Worm (Caenorhabditis elegans): ENCODE data around the gene gln-2.

gln-2 gene

ce11 chrIII:9928777-9929176, 15.8 kb downstream of the gln-2 start, which contains the start of gene ttr-1:
TSS of gene ttr-1 (plus strand) at chrIII:9929077.
- no peak for TF ChIP-seq scrt-1 (GFP tag; IDR thresholded peaks at IDR 0.05)
- TF ChIP-seq ets-7 (tag; optimal IDR thresholded peaks at IDR 0.05), result no peak
- no peak for TF ChIP-seq flt-1 (GFP tag; IDR thresholded peaks at IDR 0.05)

ce11 chrIII:9927378-9927777, 17.2 kb downstream of the gln-2 start, which contains the start of gene ttr-2:
TSS of gene ttr-2 (plus strand) at chrIII:9927769.
- no peak for TF ChIP-seq ama-1 (optimal IDR thresholded peaks at IDR 0.05)
- TF ChIP-seq B0310.2 (tag; optimal IDR thresholded peaks at IDR 0.05), result no peak
- TF ChIP-seq tbx-11 (GFP tag; IDR thresholded peaks at IDR 0.05), result no peak
- no peak for TF ChIP-seq flt-1 (GFP tag; IDR thresholded peaks at IDR 0.05)
- no peak for TF ChIP-seq tbx-37 (GFP tag; conservative IDR thresholded peaks at IDR 0.05)
- TF ChIP-seq F13C5.2 (tag; optimal IDR thresholded peaks at IDR 0.05), result no peak
- TF ChIP-seq pes-1 (GFP tag; IDR thresholded peaks at IDR 0.05), result no peak
- no peak for TF ChIP-seq aly-1 (tag; optimal IDR thresholded peaks at IDR 0.05)
- TF ChIP-seq ets-7 (tag; optimal IDR thresholded peaks at IDR 0.05), result no peak
- no peak for TF ChIP-seq hnd-1 (tag; optimal IDR thresholded peaks at IDR 0.05)
- no peak for TF ChIP-seq tra-4 (tag; optimal IDR thresholded peaks at IDR 0.05)
- TF ChIP-seq hmbx-1 (tag; optimal IDR thresholded peaks at IDR 0.05), result no peak
- TF ChIP-seq ceh-13 (GFP tag; optimal IDR thresholded peaks at IDR 0.05), result no peak
- no peak for TF ChIP-seq sea-1 (GFP tag; conservative IDR thresholded peaks at IDR 0.05)
- TF ChIP-seq scrt-1 (GFP tag; IDR thresholded peaks at IDR 0.05), result no peak
- no peak for TF ChIP-seq hmg-4 (GFP tag; optimal IDR thresholded peaks at IDR 0.05)

- TF ChIP-seq ama-1 (optimal IDR thresholded peaks at IDR 0.05) (no peak), pes-1 (GFP tag; IDR thresholded peaks at IDR 0.05) (no peak), hmbx-1 (tag; optimal IDR thresholded peaks at IDR 0.05) (no peak), hnd-1 (tag; optimal IDR thresholded peaks at IDR 0.05) (no peak), tbx-11 (GFP tag; IDR thresholded peaks at IDR 0.05) (no peak), flt-1 (GFP tag; IDR thresholded peaks at IDR 0.05) (no peak), F13C5.2 (tag; optimal IDR thresholded peaks at IDR 0.05) (no peak), tra-4 (tag; optimal IDR thresholded peaks at IDR 0.05) (no peak), hmg-4 (GFP tag; optimal IDR thresholded peaks at IDR 0.05) (no peak), B0310.2 (tag; optimal IDR thresholded peaks at IDR 0.05) (no peak), scrt-1 (GFP tag; IDR thresholded peaks at IDR 0.05) (no peak), tbx-37 (GFP tag; conservative IDR thresholded peaks at IDR 0.05) (no peak), ets-7 (tag; optimal IDR thresholded peaks at IDR 0.05) (no peak)
These were observed 18.0 kb downstream of the gln-2 start, which contains the start of gene ttr-3 for ce11 chrIII:9926650-9927049. TSS of gene ttr-3 (minus strand) at chrIII:9926750.

- TF ChIP-seq sea-1 (GFP tag; conservative IDR thresholded peaks at IDR 0.05), result no peak
- TF ChIP-seq ets-7 (tag; optimal IDR thresholded peaks at IDR 0.05), result no peak
- TF ChIP-seq ceh-36 (tag; optimal IDR thresholded peaks at IDR 0.05), result no peak
- TF ChIP-seq F13C5.2 (tag; optimal IDR thresholded peaks at IDR 0.05), result no peak
- TF ChIP-seq B0310.2 (tag; optimal IDR thresholded peaks at IDR 0.05), result no peak
- no peak for TF ChIP-seq aly-1 (tag; optimal IDR thresholded peaks at IDR 0.05)
- no peak for TF ChIP-seq scrt-1 (GFP tag; IDR thresholded peaks at IDR 0.05)
- TF ChIP-seq flt-1 (GFP tag; IDR thresholded peaks at IDR 0.05), result no peak
- TF ChIP-seq pes-1 (GFP tag; IDR thresholded peaks at IDR 0.05), result no peak
These were observed 21.7 kb downstream of the gln-2 start, which contains the start of gene cbp-2 for ce11 chrIII:9922874-9923273. TSS of gene cbp-2 (plus strand) at chrIII:9923174.

ce11 chrIII:9922310-9922709, 22.3 kb downstream of the gln-2 start:
- TF ChIP-seq scrt-1 (GFP tag; IDR thresholded peaks at IDR 0.05), result no peak

ce11 chrIII:9920764-9921163, 23.9 kb downstream of the gln-2 start, which contains the start of gene F40F12.3:
TSS of gene F40F12.3 (minus strand) at chrIII:9920864.
- TF ChIP-seq hmbx-1 (tag; optimal IDR thresholded peaks at IDR 0.05) (no peak), scrt-1 (GFP tag; IDR thresholded peaks at IDR 0.05) (no peak), flt-1 (GFP tag; IDR thresholded peaks at IDR 0.05) (no peak)

- TF ChIP-seq tbx-37 (GFP tag; conservative IDR thresholded peaks at IDR 0.05) (no peak), pes-1 (GFP tag; IDR thresholded peaks at IDR 0.05) (no peak), hmbx-1 (tag; optimal IDR thresholded peaks at IDR 0.05) (no peak), hmg-4 (GFP tag; optimal IDR thresholded peaks at IDR 0.05) (no peak), tra-4 (tag; optimal IDR thresholded peaks at IDR 0.05) (no peak), ets-7 (tag; optimal IDR thresholded peaks at IDR 0.05) (no peak), B0310.2 (tag; optimal IDR thresholded peaks at IDR 0.05) (no peak), scrt-1 (GFP tag; IDR thresholded peaks at IDR 0.05) (no peak), ceh-13 (GFP tag; optimal IDR thresholded peaks at IDR 0.05) (no peak), flt-1 (GFP tag; IDR thresholded peaks at IDR 0.05) (no peak), aly-1 (tag; optimal IDR thresholded peaks at IDR 0.05) (no peak), ceh-36 (tag; optimal IDR thresholded peaks at IDR 0.05) (no peak), hnd-1 (tag; optimal IDR thresholded peaks at IDR 0.05) (no peak), sea-1 (GFP tag; conservative IDR thresholded peaks at IDR 0.05) (no peak), ama-1 (optimal IDR thresholded peaks at IDR 0.05) (no peak), tbx-11 (GFP tag; IDR thresholded peaks at IDR 0.05) (no peak), F13C5.2 (tag; optimal IDR thresholded peaks at IDR 0.05) (no peak)
These were observed 30.9 kb downstream of the gln-2 start, which contains the start of gene cbp-3 for ce11 chrIII:9913722-9914121. TSS of gene cbp-3 (plus strand) at chrIII:9913993.

ce11 chrIII:9912998-9913397, 31.6 kb downstream of the gln-2 start:
- no peak for TF ChIP-seq hmg-4 (GFP tag; optimal IDR thresholded peaks at IDR 0.05)
- TF ChIP-seq tbx-37 (GFP tag; conservative IDR thresholded peaks at IDR 0.05), result no peak
- no peak for TF ChIP-seq tbx-11 (GFP tag; IDR thresholded peaks at IDR 0.05)
- no peak for TF ChIP-seq ceh-13 (GFP tag; optimal IDR thresholded peaks at IDR 0.05)
- no peak for TF ChIP-seq tra-4 (tag; optimal IDR thresholded peaks at IDR 0.05)
- no peak for TF ChIP-seq F13C5.2 (tag; optimal IDR thresholded peaks at IDR 0.05)
- TF ChIP-seq ets-7 (tag; optimal IDR thresholded peaks at IDR 0.05), result no peak
- no peak for TF ChIP-seq ama-1 (optimal IDR thresholded peaks at IDR 0.05)
- TF ChIP-seq B0310.2 (tag; optimal IDR thresholded peaks at IDR 0.05), result no peak
- no peak for TF ChIP-seq ceh-36 (tag; optimal IDR thresholded peaks at IDR 0.05)
- TF ChIP-seq flt-1 (GFP tag; IDR thresholded peaks at IDR 0.05), result no peak
- no peak for TF ChIP-seq hnd-1 (tag; optimal IDR thresholded peaks at IDR 0.05)
- no peak for TF ChIP-seq aly-1 (tag; optimal IDR thresholded peaks at IDR 0.05)

All from whole organism, early embryonic.